Worm (Caenorhabditis elegans) whole organism, late embryonic: ENCODE measurements around the gene rab-39.

Experiments used
- Y22D7AL.16 ChIP-seq: sonication (generic microtip); optimal IDR thresholded peaks from 2 replicates; lab custom pipeline; 2016; ENCODE audit warnings: missing genetic modification characterization, missing compliant biosample characterization
- ama-1 ChIP-seq: fragments of 150-350 bp; optimal IDR thresholded peaks from 2 replicates; lab custom pipeline; 2014
- mec-3 ChIP-seq: sonication (generic microtip); optimal IDR thresholded peaks from 2 replicates; lab custom pipeline; 2016; ENCODE audit warnings: borderline replicate concordance, missing genetic modification characterization, missing compliant biosample characterization
- nhr-11 ChIP-seq: fragments of 150-350 bp; optimal IDR thresholded peaks from 2 replicates; lab custom pipeline; 2014; ENCODE audit warnings: missing biosample characterization, missing genetic modification characterization
- npax-4 ChIP-seq: sonication (generic microtip); optimal IDR thresholded peaks from 2 replicates; lab custom pipeline; 2016; ENCODE audit warnings: missing genetic modification characterization, missing compliant biosample characterization
- unc-3 ChIP-seq, 2 experiments: fragments of 200-800 bp in 1 of 2; sonication (Bioruptor generic) in 1 of 2; sonication (generic microtip) in 1 of 2; conservative IDR thresholded peaks in 1 of 2; optimal IDR thresholded peaks in 1 of 2; 2 replicates each; pipeline versions ENCODE4 v1.3.6 to Lab custom; 2016 to 2022; ENCODE audit warnings: missing compliant biosample characterization in 2 of 2, missing genetic modification characterization in 2 of 2, missing genetic modification reagents in 1 of 2

DNA sequence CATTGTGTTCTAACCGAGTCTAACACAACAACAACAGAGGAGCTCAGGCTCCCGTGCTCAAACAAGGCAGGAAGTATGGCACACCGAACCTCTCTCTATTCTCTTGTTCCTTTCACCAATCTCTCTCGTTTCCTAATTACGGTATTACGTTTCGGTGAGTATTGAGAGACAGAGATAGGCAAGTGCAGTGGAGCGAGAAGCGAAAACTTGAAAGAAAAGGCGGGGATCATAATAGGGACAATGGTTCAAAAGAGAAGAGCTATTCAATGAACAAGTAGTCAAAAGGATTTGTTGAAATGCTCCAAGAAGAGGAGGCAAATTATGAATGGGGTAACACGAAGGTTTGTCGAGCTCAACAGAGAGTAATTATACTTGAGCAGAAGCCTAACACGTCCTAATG is 9.4 kb downstream of the rab-39 start:
- no peak for TF ChIP-seq npax-4
- no peak for TF ChIP-seq ama-1 (lab: Kevin White, UChicago)
- TF ChIP-seq nhr-11 (tag; lab: Kevin White, UChicago), result no peak
- no peak for TF ChIP-seq mec-3
- no peak for TF ChIP-seq Y22D7AL.16
- TF ChIP-seq unc-3 (GFP tag; conservative IDR thresholded peaks at IDR 0.05; lab: Robert Waterston, UW), result no peak
- no peak for TF ChIP-seq unc-3 (tag; optimal IDR thresholded peaks at IDR 0.05; lab: Kevin White, UChicago)
